Worm (Caenorhabditis elegans): ENCODE data around the gene arx-4.

arx-4 gene

DNA sequence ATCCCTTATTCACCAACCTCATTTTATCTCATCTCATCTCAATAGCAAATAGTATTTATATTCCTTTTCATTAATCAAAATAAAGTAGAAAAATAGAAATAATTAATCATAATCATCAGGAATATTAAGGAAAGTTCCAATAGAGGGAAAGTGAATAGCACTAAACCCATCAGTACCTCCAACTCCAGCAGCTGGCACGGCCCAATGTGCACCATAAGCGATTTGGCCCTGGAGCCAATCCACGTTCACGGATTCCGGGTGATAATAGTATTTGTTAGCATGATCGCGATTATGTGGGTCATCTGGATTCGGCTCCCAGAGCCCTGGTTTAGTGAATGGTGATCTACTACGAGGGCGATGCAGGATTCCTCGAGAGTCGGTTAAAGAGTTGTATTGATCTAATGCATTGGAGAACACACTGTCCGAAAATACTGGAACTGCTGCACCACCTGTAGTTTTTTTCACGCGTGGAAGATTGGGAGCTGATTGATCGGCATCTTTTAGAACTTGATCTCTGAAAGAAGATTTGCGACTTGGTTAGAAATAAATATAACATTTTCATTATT is 26.3 kb upstream of the arx-4 start (continued):
- TF ChIP-seq D2030.7 (GFP tag; IDR thresholded peaks at IDR 0.05) = no peak
- TF ChIP-seq hlh-12 (tag; optimal IDR thresholded peaks at IDR 0.05) = no peak
- peak; percentile 92; the same call in 1 of the 2 replicates for TF ChIP-seq nhr-120 (GFP tag; IDR thresholded peaks at IDR 0.05)
- no peak for TF ChIP-seq him-1 (tag; optimal IDR thresholded peaks at IDR 0.05)
- TF ChIP-seq F57A8.1 (GFP tag; optimal IDR thresholded peaks at IDR 0.05) = no peak
- peak; percentile 92 for TF ChIP-seq ztf-25 (GFP tag; IDR thresholded peaks at IDR 0.05)
- TF ChIP-seq egl-18 (GFP tag; IDR thresholded peaks at IDR 0.05) = peak; percentile 89
- TF ChIP-seq nfyb-1 (GFP tag; IDR thresholded peaks at IDR 0.05) = peak; percentile 99
- TF ChIP-seq bed-1 (GFP tag; IDR thresholded peaks at IDR 0.05) = peak; percentile 74; the same call in 1 of the 2 replicates
- peak; percentile 100 for TF ChIP-seq dpff-1 (tag; optimal IDR thresholded peaks at IDR 0.05)
- TF ChIP-seq hmg-20 (GFP tag; IDR thresholded peaks at IDR 0.05) = peak; percentile 75
- peak; percentile 87 for TF ChIP-seq B0035.1 (tag; optimal IDR thresholded peaks at IDR 0.05)
- peak; percentile 70 for TF ChIP-seq lin-54 (GFP tag; optimal IDR thresholded peaks at IDR 0.05)
- TF ChIP-seq Y56A3A.18 (GFP tag; IDR thresholded peaks at IDR 0.05) = peak; percentile 98
- TF ChIP-seq Y53G8AR.9 (GFP tag; conservative IDR thresholded peaks at IDR 0.05) = peak; percentile 99
- no peak for TF ChIP-seq mes-4 (tag; optimal IDR thresholded peaks at IDR 0.05)
- TF ChIP-seq dpl-1 (GFP tag; optimal IDR thresholded peaks at IDR 0.05) = no peak
- peak; percentile 90 for TF ChIP-seq mel-28 (tag; optimal IDR thresholded peaks at IDR 0.05; ENCODE audit: borderline replicate concordance)
- no peak for TF ChIP-seq unc-130 (GFP tag; optimal IDR thresholded peaks at IDR 0.05)
- TF ChIP-seq nhr-179 (tag; optimal IDR thresholded peaks at IDR 0.05) = peak; percentile 45
- no peak for TF ChIP-seq snpc-1.1 (tag; optimal IDR thresholded peaks at IDR 0.05; ENCODE audit: insufficient read depth)
- peak; percentile 88; the same call in 1 of the 2 replicates for TF ChIP-seq ceh-58 (GFP tag; IDR thresholded peaks at IDR 0.05)
- TF ChIP-seq aptf-2 (GFP tag; conservative IDR thresholded peaks at IDR 0.05) = peak; percentile 74
- TF ChIP-seq sdz-38 (tag; optimal IDR thresholded peaks at IDR 0.05) = no peak
- peak; percentile 88 for TF ChIP-seq ztf-26 (tag; optimal IDR thresholded peaks at IDR 0.05)
- no peak for TF ChIP-seq snpc-4 (GFP tag; optimal IDR thresholded peaks at IDR 0.05)
- peak in 2 of 4 experiments; percentile 27 to 48 for TF ChIP-seq snpc-4 (tag; optimal IDR thresholded peaks at IDR 0.05)
- no peak for TF ChIP-seq ccch-3 (GFP tag; optimal IDR thresholded peaks at IDR 0.05)
- peak; percentile 88 for TF ChIP-seq zfh-2 (GFP tag; conservative IDR thresholded peaks at IDR 0.05)
- no peak for TF ChIP-seq Y53F4B.3 (GFP tag; IDR thresholded peaks at IDR 0.05)
- TF ChIP-seq rec-8 (tag; optimal IDR thresholded peaks at IDR 0.05) = no peak
- no peak for TF ChIP-seq xnd-1 (tag; optimal IDR thresholded peaks at IDR 0.05)
- peak; percentile 86 for TF ChIP-seq Y67H2A.10 (GFP tag; conservative IDR thresholded peaks at IDR 0.05)
- TF ChIP-seq hrde-1 (tag; optimal IDR thresholded peaks at IDR 0.05; ENCODE audit: borderline replicate concordance) = no peak
- no peak for TF ChIP-seq snpc-3.4 (tag; optimal IDR thresholded peaks at IDR 0.05)
- TF ChIP-seq atf-7 (tag; optimal IDR thresholded peaks at IDR 0.05) = peak; percentile 99
- peak; percentile 93 for TF ChIP-seq C17E4.6 (GFP tag; IDR thresholded peaks at IDR 0.05)
- TF ChIP-seq nhr-90 (tag; optimal IDR thresholded peaks at IDR 0.05) = peak; percentile 88
- TF ChIP-seq unc-62 (GFP tag; optimal IDR thresholded peaks at IDR 0.05) = no peak
- peak; percentile 56 for TF ChIP-seq F33H1.4 (GFP tag; IDR thresholded peaks at IDR 0.05)
- TF ChIP-seq lin-40 (tag; optimal IDR thresholded peaks at IDR 0.05) = peak; percentile 83
- TF ChIP-seq ets-4 (GFP tag; optimal IDR thresholded peaks at IDR 0.05) = peak; percentile 84
- peak; percentile 83 for TF ChIP-seq rcor-1 (GFP tag; IDR thresholded peaks at IDR 0.05)
- TF ChIP-seq B0261.1 (tag; optimal IDR thresholded peaks at IDR 0.05) = peak; percentile 44
- TF ChIP-seq snpc-1.3 (tag; optimal IDR thresholded peaks at IDR 0.05; ENCODE audit: insufficient read depth) = no peak
- TF ChIP-seq lin-35 (GFP tag; optimal IDR thresholded peaks at IDR 0.05) = peak in 2 of 3 experiments; percentile 36 to 47
